Worm (Caenorhabditis elegans) whole organism, late embryonic: Measurements from ENCODE around the gene cic-1.

ENCODE experiments used
- C08G9.2 ChIP-seq: sonication (generic microtip); optimal IDR thresholded peaks from 2 replicates; lab custom pipeline; 2016; ENCODE audit warnings: mild to moderate bottlenecking, missing genetic modification characterization, moderate library complexity, missing compliant biosample characterization
- C38D4.7 ChIP-seq: fragments of 200-800 bp; sonication (Bioruptor generic); optimal IDR thresholded peaks from 2 replicates; lab custom pipeline; 2018; ENCODE audit warnings: mild to moderate bottlenecking, missing genetic modification characterization, moderate library complexity, missing compliant biosample characterization
- F13H6.1 ChIP-seq: sonication (generic microtip); optimal IDR thresholded peaks from 2 replicates; lab custom pipeline; 2016; ENCODE audit warnings: missing genetic modification characterization, missing compliant biosample characterization
- K02D7.2 ChIP-seq: sonication (generic microtip); optimal IDR thresholded peaks from 2 replicates; lab custom pipeline; 2017; ENCODE audit warnings: mild to moderate bottlenecking, missing genetic modification characterization, missing compliant biosample characterization
- Y22D7AL.16 ChIP-seq: sonication (generic microtip); optimal IDR thresholded peaks from 2 replicates; lab custom pipeline; 2016; ENCODE audit warnings: missing genetic modification characterization, missing compliant biosample characterization
- ama-1 ChIP-seq: fragments of 150-350 bp; optimal IDR thresholded peaks from 2 replicates; lab custom pipeline; 2014
- ceh-18 ChIP-seq: sonication (generic microtip); optimal IDR thresholded peaks from 2 replicates; lab custom pipeline; 2016; ENCODE audit warnings: missing genetic modification characterization, missing compliant biosample characterization
- ceh-19 ChIP-seq: fragments of 200-800 bp; sonication (Bioruptor generic); optimal IDR thresholded peaks from 2 replicates; lab custom pipeline; 2018; ENCODE audit warnings: mild to moderate bottlenecking, missing genetic modification characterization, missing compliant biosample characterization
- ceh-24 ChIP-seq: sonication (generic microtip); optimal IDR thresholded peaks from 2 replicates; lab custom pipeline; 2016; ENCODE audit warnings: mild to moderate bottlenecking, missing genetic modification characterization, missing compliant biosample characterization
- ceh-48 ChIP-seq: sonication (generic microtip); optimal IDR thresholded peaks from 2 replicates; lab custom pipeline; 2016; ENCODE audit warnings: missing genetic modification characterization, inconsistent platforms, missing compliant biosample characterization
- che-1 ChIP-seq: sonication (generic microtip); optimal IDR thresholded peaks from 2 replicates; lab custom pipeline; 2016; ENCODE audit warnings: mild to moderate bottlenecking, missing genetic modification characterization, missing compliant biosample characterization
- fax-1 ChIP-seq: sonication (generic microtip); optimal IDR thresholded peaks from 2 replicates; lab custom pipeline; 2016; ENCODE audit warnings: missing genotype, missing genetic modification characterization, missing compliant biosample characterization
- hlh-13 ChIP-seq: fragments of 200-800 bp; sonication (Bioruptor generic); optimal IDR thresholded peaks from 2 replicates; lab custom pipeline; 2018; ENCODE audit warnings: mild to moderate bottlenecking, missing genetic modification characterization, missing compliant biosample characterization
- hlh-15 ChIP-seq: sonication (generic microtip); optimal IDR thresholded peaks from 2 replicates; lab custom pipeline; 2016; ENCODE audit warnings: missing genetic modification characterization, missing compliant biosample characterization
- hlh-30 ChIP-seq: sonication (generic microtip); optimal IDR thresholded peaks from 2 replicates; lab custom pipeline; 2017; ENCODE audit warnings: antibody characterized with exemption, missing genetic modification characterization, missing compliant biosample characterization; ENCODE audit not compliant: insufficient read depth
- hlh-6 ChIP-seq: sonication (generic microtip); optimal IDR thresholded peaks from 2 replicates; lab custom pipeline; 2016; ENCODE audit warnings: missing genotype, missing genetic modification characterization, missing compliant biosample characterization
- hlh-8 ChIP-seq: sonication (generic microtip); optimal IDR thresholded peaks from 2 replicates; lab custom pipeline; 2016; ENCODE audit warnings: missing genotype, missing genetic modification characterization, missing compliant biosample characterization
- lim-6 ChIP-seq: sonication (generic microtip); optimal IDR thresholded peaks from 2 replicates; lab custom pipeline; 2016; ENCODE audit warnings: missing genetic modification characterization, missing compliant biosample characterization
- mec-3 ChIP-seq: sonication (generic microtip); optimal IDR thresholded peaks from 2 replicates; lab custom pipeline; 2016; ENCODE audit warnings: borderline replicate concordance, missing genetic modification characterization, missing compliant biosample characterization
- nhr-232 ChIP-seq: sonication (generic microtip); optimal IDR thresholded peaks from 2 replicates; lab custom pipeline; 2016; ENCODE audit warnings: missing genetic modification characterization, missing compliant biosample characterization
- npax-4 ChIP-seq: sonication (generic microtip); optimal IDR thresholded peaks from 2 replicates; lab custom pipeline; 2016; ENCODE audit warnings: missing genetic modification characterization, missing compliant biosample characterization
- pha-2 ChIP-seq: sonication (generic microtip); optimal IDR thresholded peaks from 2 replicates; lab custom pipeline; 2017; ENCODE audit warnings: mild to moderate bottlenecking, missing genetic modification characterization, missing compliant biosample characterization
- pqm-1 ChIP-seq: sonication (generic microtip); optimal IDR thresholded peaks from 2 replicates; lab custom pipeline; 2016; ENCODE audit warnings: missing genetic modification characterization, missing compliant biosample characterization
- sdc-2 ChIP-seq: sonication (generic microtip); optimal IDR thresholded peaks from 2 replicates; lab custom pipeline; 2016; ENCODE audit warnings: missing genotype, missing genetic modification characterization, missing compliant biosample characterization
- ttx-3 ChIP-seq: sonication (generic microtip); optimal IDR thresholded peaks from 2 replicates; lab custom pipeline; 2016; ENCODE audit warnings: missing genetic modification reagents, missing genetic modification characterization, missing compliant biosample characterization
- unc-55 ChIP-seq: sonication (generic microtip); optimal IDR thresholded peaks from 2 replicates; lab custom pipeline; 2017; ENCODE audit warnings: missing biosample characterization, missing genetic modification reagents, missing genetic modification characterization
- ztf-16 ChIP-seq: sonication (generic microtip); optimal IDR thresholded peaks from 2 replicates; lab custom pipeline; 2017; ENCODE audit warnings: missing genetic modification characterization, missing compliant biosample characterization

Gene cic-1

ce11 chrIII:2349956-2350355 lies 51.1 kb downstream of the cic-1 start:
- no peak for TF ChIP-seq nhr-232 (tag; lab: Kevin White, UChicago)
- no peak for TF ChIP-seq hlh-15 (tag; lab: Kevin White, UChicago)
- TF ChIP-seq ceh-19, result no peak
- no peak for TF ChIP-seq C38D4.7 (GFP tag; lab: Kevin White, UChicago)
- no peak for TF ChIP-seq mec-3 (tag; lab: Kevin White, UChicago)
- TF ChIP-seq ama-1 (lab: Kevin White, UChicago), result no peak
- TF ChIP-seq ttx-3 (tag; lab: Kevin White, UChicago), result no peak
- TF ChIP-seq F13H6.1 (tag; lab: Kevin White, UChicago), result no peak

ce11 chrIII:2347291-2347690 lies 53.7 kb downstream of the cic-1 start, which contains the start of gene gip-1:
TSS of gene gip-1 (plus strand) at chrIII:2347591.
- TF ChIP-seq lim-6 (tag; lab: Kevin White, UChicago), result no peak
- no peak for TF ChIP-seq hlh-30
- no peak for TF ChIP-seq ceh-24 (tag; lab: Kevin White, UChicago)
- TF ChIP-seq unc-55 (GFP tag; lab: Kevin White, UChicago), result no peak
- no peak for TF ChIP-seq npax-4 (tag; lab: Kevin White, UChicago)
- TF ChIP-seq ztf-16 (tag; lab: Kevin White, UChicago), result no peak
- no peak for TF ChIP-seq ceh-48 (tag; lab: Kevin White, UChicago)
- no peak for TF ChIP-seq sdc-2
- no peak for TF ChIP-seq pha-2 (tag; lab: Kevin White, UChicago)
- TF ChIP-seq hlh-13 (GFP tag; lab: Kevin White, UChicago), result no peak
- no peak for TF ChIP-seq fax-1 (tag; lab: Kevin White, UChicago)
- TF ChIP-seq ceh-18 (tag; lab: Kevin White, UChicago), result no peak
- TF ChIP-seq ama-1 (lab: Kevin White, UChicago), result no peak
- TF ChIP-seq hlh-6 (tag; lab: Kevin White, UChicago), result no peak
- no peak for TF ChIP-seq pqm-1 (tag; lab: Kevin White, UChicago)
- no peak for TF ChIP-seq che-1 (tag; lab: Kevin White, UChicago)
- TF ChIP-seq K02D7.2 (tag; lab: Kevin White, UChicago), result no peak
- TF ChIP-seq C08G9.2 (tag; lab: Kevin White, UChicago), result no peak
- TF ChIP-seq hlh-8 (tag; lab: Kevin White, UChicago), result no peak
- TF ChIP-seq Y22D7AL.16 (tag; lab: Kevin White, UChicago), result no peak
